Fruit fly (Drosophila melanogaster) whole organism, embryonic: Measurements from ENCODE around the gene CBP.

Experiments used
- CG10321 ChIP-seq: fragments of 200-800 bp; sonication (Bioruptor generic); IDR thresholded peaks from 2 replicates; pipeline ENCODE4 v1.3.6; 2022; ENCODE audit warnings: missing biosample characterization, missing genetic modification characterization
- CG11093 ChIP-seq: fragments of 200-800 bp; sonication (Bioruptor generic); IDR thresholded peaks from 3 replicates; pipeline ENCODE4 v1.3.6; 2022; ENCODE audit warnings: missing biosample characterization, missing genetic modification characterization
- CG11247 ChIP-seq: fragments of 200-800 bp; sonication (Bioruptor generic); IDR thresholded peaks from 2 replicates; pipeline ENCODE4 v1.3.6; 2022; ENCODE audit warnings: missing biosample characterization, missing genetic modification characterization
- CG11560 ChIP-seq: fragments of 200-800 bp; sonication (Bioruptor generic); IDR thresholded peaks from 3 replicates; pipeline ENCODE4 v1.3.6; 2022; ENCODE audit warnings: missing biosample characterization, missing genetic modification characterization
- CG12219 ChIP-seq: fragments of 200-800 bp; sonication (Bioruptor generic); optimal IDR thresholded peaks from 3 replicates; lab custom pipeline; 2018; ENCODE audit warnings: missing biosample characterization, mild to moderate bottlenecking, missing genetic modification characterization
- CG13296 ChIP-seq: fragments of 200-800 bp; sonication (Bioruptor generic); optimal IDR thresholded peaks from 3 replicates; lab custom pipeline; 2018; ENCODE audit warnings: missing biosample characterization, mild to moderate bottlenecking, missing genetic modification characterization
- CG13624 ChIP-seq: fragments of 200-800 bp; sonication (Bioruptor generic); optimal IDR thresholded peaks from 2 replicates; lab custom pipeline; 2016; ENCODE audit warnings: missing biosample characterization, missing genetic modification characterization
- CG13775 ChIP-seq: fragments of 200-800 bp; sonication (Bioruptor generic); optimal IDR thresholded peaks from 3 replicates; lab custom pipeline; 2017; ENCODE audit warnings: missing biosample characterization, mild to moderate bottlenecking, missing genetic modification characterization
- CG14014 ChIP-seq: fragments of 200-800 bp; sonication (Bioruptor generic); IDR thresholded peaks from 2 replicates; pipeline ENCODE4 v1.3.6; 2022; ENCODE audit warnings: missing biosample characterization, missing genetic modification characterization
- CG14050 ChIP-seq: fragments of 200-800 bp; sonication (Bioruptor generic); IDR thresholded peaks from 3 replicates; pipeline ENCODE4 v1.3.6; 2022; ENCODE audit warnings: missing biosample characterization, missing genetic modification characterization
- CG14710 ChIP-seq: fragments of 200-800 bp; sonication (Bioruptor generic); optimal IDR thresholded peaks from 3 replicates; lab custom pipeline; 2019; ENCODE audit warnings: missing biosample characterization, mild to moderate bottlenecking, missing genetic modification characterization, moderate library complexity
- CG16815 ChIP-seq: fragments of 200-800 bp; sonication (Bioruptor generic); optimal IDR thresholded peaks from 3 replicates; lab custom pipeline; 2017; ENCODE audit warnings: missing biosample characterization, mild to moderate bottlenecking, missing genetic modification characterization
- CG17186 ChIP-seq: fragments of 200-800 bp; sonication (Bioruptor generic); optimal IDR thresholded peaks from 3 replicates; lab custom pipeline; 2017; ENCODE audit warnings: missing biosample characterization, missing genetic modification reagents, missing genetic modification characterization
- CG17829 ChIP-seq: fragments of 200-800 bp; optimal IDR thresholded peaks from 2 replicates; lab custom pipeline; 2019; ENCODE audit warnings: missing biosample characterization, mild to moderate bottlenecking, missing genetic modification characterization, moderate library complexity
- CG1792 ChIP-seq: fragments of 200-800 bp; sonication (Bioruptor generic); optimal IDR thresholded peaks from 2 replicates; lab custom pipeline; 2016; ENCODE audit warnings: missing biosample characterization, missing genetic modification characterization
- CG18476 ChIP-seq: fragments of 200-800 bp; sonication (Bioruptor generic); optimal IDR thresholded peaks from 2 replicates; lab custom pipeline; 2016; ENCODE audit warnings: missing biosample characterization, mild to moderate bottlenecking, missing genetic modification characterization
- CG18599 ChIP-seq: fragments of 200-800 bp; sonication (Bioruptor generic); optimal IDR thresholded peaks from 3 replicates; lab custom pipeline; 2017; ENCODE audit warnings: missing biosample characterization, missing genetic modification characterization, mild to moderate bottlenecking, moderate library complexity, missing genetic modification reagents
- CG33557 ChIP-seq: fragments of 200-800 bp; sonication (Bioruptor generic); optimal IDR thresholded peaks from 2 replicates; lab custom pipeline; 2019; ENCODE audit warnings: missing biosample characterization, mild to moderate bottlenecking, missing genetic modification characterization, moderate library complexity
- CG4404 ChIP-seq: fragments of 200-800 bp; sonication (Bioruptor generic); IDR thresholded peaks from 2 replicates; pipeline ENCODE4 v1.3.6; 2022; ENCODE audit warnings: missing biosample characterization, missing genetic modification characterization
- CG6683 ChIP-seq: fragments of 200-800 bp; sonication (Bioruptor generic); optimal IDR thresholded peaks from 2 replicates; lab custom pipeline; 2017; ENCODE audit warnings: missing biosample characterization, mild to moderate bottlenecking, missing genetic modification characterization, missing genetic modification reagents
- CG9727 ChIP-seq: fragments of 200-800 bp; sonication (Bioruptor generic); optimal IDR thresholded peaks from 3 replicates; lab custom pipeline; 2017; ENCODE audit warnings: missing biosample characterization, mild to moderate bottlenecking, missing genetic modification characterization
- Chrac-16 ChIP-seq: fragments of 200-800 bp; sonication (Bioruptor generic); optimal IDR thresholded peaks from 3 replicates; lab custom pipeline; 2016; ENCODE audit warnings: missing biosample characterization, missing genetic modification characterization
- CkIIα-i1 ChIP-seq: fragments of 200-800 bp; sonication (Bioruptor generic); IDR thresholded peaks from 2 replicates; pipeline ENCODE4 v1.3.6; 2022; ENCODE audit warnings: missing biosample characterization, missing genetic modification characterization
- Dfd ChIP-seq, 2 experiments: fragments of >200 bp; optimal IDR thresholded peaks; 2 replicates each; lab custom pipeline; 2017; ENCODE audit warnings: missing biosample characterization in 2 of 2, missing genetic modification characterization in 2 of 2
- H15 ChIP-seq: fragments of 200-800 bp; sonication (Bioruptor generic); IDR thresholded peaks from 3 replicates; pipeline ENCODE4 v1.3.6; 2022; ENCODE audit warnings: missing biosample characterization, missing genetic modification characterization
- H2.0 ChIP-seq: fragments of 200-800 bp; sonication (Bioruptor generic); IDR thresholded peaks from 2 replicates; pipeline ENCODE4 v1.3.6; 2022; ENCODE audit warnings: missing biosample characterization, missing genetic modification characterization
- Hey ChIP-seq: fragments of 200-800 bp; sonication (Bioruptor generic); optimal IDR thresholded peaks from 3 replicates; lab custom pipeline; 2018; ENCODE audit warnings: missing biosample characterization, mild to moderate bottlenecking, missing genetic modification characterization
- Nf-YA ChIP-seq: fragments of 200-800 bp; sonication (Bioruptor generic); IDR thresholded peaks from 2 replicates; pipeline ENCODE4 v1.3.6; 2022; ENCODE audit warnings: missing biosample characterization, missing genetic modification characterization
- NfI ChIP-seq: fragments of 200-800 bp; sonication (Bioruptor generic); optimal IDR thresholded peaks from 3 replicates; lab custom pipeline; 2018; ENCODE audit warnings: missing biosample characterization, mild to moderate bottlenecking, missing genetic modification characterization, moderate library complexity
- Oli ChIP-seq: fragments of 200-800 bp; sonication (Bioruptor generic); optimal IDR thresholded peaks from 2 replicates; lab custom pipeline; 2018; ENCODE audit warnings: missing biosample characterization, mild to moderate bottlenecking, missing genetic modification characterization, moderate library complexity
- Sry-β ChIP-seq: fragments of 200-800 bp; sonication (Bioruptor generic); optimal IDR thresholded peaks from 2 replicates; lab custom pipeline; 2018; ENCODE audit warnings: missing biosample characterization, mild to moderate bottlenecking, missing genetic modification characterization, moderate library complexity
- Sry-δ ChIP-seq: fragments of 200-800 bp; sonication (Bioruptor generic); optimal IDR thresholded peaks from 2 replicates; lab custom pipeline; 2016; ENCODE audit warnings: missing biosample characterization, missing genetic modification characterization
- Stat92E ChIP-seq, 3 experiments: fragments of >200 bp in 2 of 3; fragments of 200-800 bp in 1 of 3; sonication (Bioruptor generic) in 1 of 3; optimal IDR thresholded peaks; 2 replicates each; lab custom pipeline; 2017 to 2019; ENCODE audit warnings: missing biosample characterization in 3 of 3, missing genetic modification characterization in 3 of 3, mild to moderate bottlenecking in 1 of 3, moderate library complexity in 1 of 3
- Usf ChIP-seq: fragments of 200-800 bp; sonication (Bioruptor generic); optimal IDR thresholded peaks from 2 replicates; lab custom pipeline; 2017; ENCODE audit warnings: missing genotype, missing biosample characterization, missing genetic modification characterization
- abd-A ChIP-seq: fragments of 200-800 bp; sonication (Bioruptor generic); optimal IDR thresholded peaks from 3 replicates; lab custom pipeline; 2019; ENCODE audit warnings: missing biosample characterization, mild to moderate bottlenecking, missing genetic modification characterization, moderate library complexity
- ap ChIP-seq: fragments of 200-800 bp; sonication (Bioruptor generic); IDR thresholded peaks from 2 replicates; pipeline ENCODE4 v1.3.6; 2022; ENCODE audit warnings: missing biosample characterization, missing genetic modification characterization
- cato ChIP-seq: fragments of 200-800 bp; sonication (Bioruptor generic); optimal IDR thresholded peaks from 2 replicates; lab custom pipeline; 2016; ENCODE audit warnings: missing biosample characterization, missing genetic modification characterization, borderline replicate concordance
- da ChIP-seq: fragments of 200-800 bp; sonication (Bioruptor generic); optimal IDR thresholded peaks from 2 replicates; lab custom pipeline; 2016; ENCODE audit warnings: missing biosample characterization, missing genetic modification characterization
- ewg ChIP-seq: fragments of 200-800 bp; sonication (Bioruptor generic); optimal IDR thresholded peaks from 3 replicates; lab custom pipeline; 2017; ENCODE audit warnings: mild to moderate bottlenecking, missing biosample characterization, missing genetic modification reagents, missing genetic modification characterization
- fru ChIP-seq: fragments of >200 bp; optimal IDR thresholded peaks from 2 replicates; lab custom pipeline; 2017
- hbn ChIP-seq: fragments of 200-800 bp; sonication (Bioruptor generic); IDR thresholded peaks from 2 replicates; pipeline ENCODE4 v1.3.6; 2022; ENCODE audit warnings: missing biosample characterization, missing genetic modification characterization; ENCODE audit not compliant: partially characterized antibody
- nerfin-1 ChIP-seq: fragments of 200-800 bp; sonication (Bioruptor generic); optimal IDR thresholded peaks from 3 replicates; lab custom pipeline; 2019; ENCODE audit warnings: missing biosample characterization, mild to moderate bottlenecking, missing genetic modification characterization, moderate library complexity
- oc ChIP-seq: fragments of 200-800 bp; sonication (Bioruptor generic); optimal IDR thresholded peaks from 2 replicates; lab custom pipeline; 2018; ENCODE audit warnings: missing biosample characterization, mild to moderate bottlenecking, missing genetic modification characterization, moderate library complexity
- sc ChIP-seq, 3 experiments: fragments of >200 bp in 2 of 3; fragments of 200-800 bp in 1 of 3; sonication (Bioruptor generic) in 1 of 3; optimal IDR thresholded peaks; 2 replicates in 2 of 3; 3 replicates in 1 of 3; lab custom pipeline; 2017; ENCODE audit warnings: mild to moderate bottlenecking in 1 of 3, missing biosample characterization in 1 of 3, missing genetic modification characterization in 1 of 3, missing genetic modification reagents in 1 of 3
- schlank ChIP-seq: fragments of 200-800 bp; sonication (Bioruptor generic); optimal IDR thresholded peaks from 2 replicates; lab custom pipeline; 2018; ENCODE audit warnings: missing biosample characterization, mild to moderate bottlenecking, missing genetic modification characterization
- sima ChIP-seq: fragments of 200-800 bp; sonication (Bioruptor generic); optimal IDR thresholded peaks from 2 replicates; lab custom pipeline; 2016; ENCODE audit warnings: missing biosample characterization, missing genetic modification characterization
- tap ChIP-seq: fragments of 200-800 bp; optimal IDR thresholded peaks from 3 replicates; lab custom pipeline; 2019; ENCODE audit warnings: missing biosample characterization, mild to moderate bottlenecking, missing genetic modification characterization, moderate library complexity
- tio ChIP-seq: fragments of 200-800 bp; sonication (Bioruptor generic); optimal IDR thresholded peaks from 2 replicates; lab custom pipeline; 2017; ENCODE audit warnings: missing biosample characterization, missing genetic modification characterization, inconsistent platforms
- wek ChIP-seq: fragments of 200-800 bp; sonication (Bioruptor generic); optimal IDR thresholded peaks from 3 replicates; lab custom pipeline; 2018; ENCODE audit warnings: missing biosample characterization, mild to moderate bottlenecking, missing genetic modification characterization, moderate library complexity
- z ChIP-seq: fragments of 200-800 bp; sonication (Bioruptor generic); IDR thresholded peaks from 3 replicates; pipeline ENCODE4 v1.3.6; 2022; ENCODE audit warnings: missing biosample characterization, missing genetic modification characterization

The CBP gene

dm6 chrX:7290811-7291515, 46.2 kb upstream of the CBP start, which contains the start of gene unc-119 (continued):
- TF ChIP-seq CkIIα-i1 (GFP tag; lab: Robert Waterston, UW), result no peak
- TF ChIP-seq hbn, result peak; percentile 51; the same call in 1 of the 2 replicates
- TF ChIP-seq Hey (tag; lab: Kevin White, UChicago), result no peak
- TF ChIP-seq CG18599 (GFP tag; lab: Kevin White, UChicago), result no peak
- no peak for TF ChIP-seq Dfd (GFP tag; optimal IDR thresholded peaks at IDR 0.05; lab: Kevin White, UChicago)
- no peak for TF ChIP-seq tap
- no peak for TF ChIP-seq CG18476 (GFP tag; lab: Kevin White, UChicago)
- TF ChIP-seq CG17186 (GFP tag; lab: Kevin White, UChicago), result peak; percentile 82
- no peak for TF ChIP-seq wek (GFP tag; lab: Kevin White, UChicago)
- no peak for TF ChIP-seq CG14014 (GFP tag; lab: Robert Waterston, UW)
- TF ChIP-seq CG1792 (GFP tag; lab: Kevin White, UChicago), result no peak
- TF ChIP-seq CG33557 (GFP tag; lab: Kevin White, UChicago), result no peak
- TF ChIP-seq CG17829, result no peak
- TF ChIP-seq Nf-YA (GFP tag; lab: Robert Waterston, UW), result no peak
- TF ChIP-seq Sry-δ (GFP tag; lab: Kevin White, UChicago), result peak; percentile 76
- no peak for TF ChIP-seq CG4404 (GFP tag; lab: Robert Waterston, UW)
- TF ChIP-seq CG11560, result no peak
- no peak for TF ChIP-seq CG6683 (GFP tag; lab: Kevin White, UChicago)
- no peak for TF ChIP-seq CG13775
- TF ChIP-seq abd-A (tag; lab: Kevin White, UChicago), result peak; percentile 29
- TF ChIP-seq z, result no peak
- no peak for TF ChIP-seq sima
- TF ChIP-seq H15 (GFP tag; lab: Robert Waterston, UW), result no peak
- TF ChIP-seq NfI, result peak; percentile 7
- TF ChIP-seq Sry-β (GFP tag; lab: Kevin White, UChicago), result no peak
- peak; percentile 9 for TF ChIP-seq oc (tag; lab: Kevin White, UChicago)
- TF ChIP-seq cato (GFP tag; lab: Kevin White, UChicago), result no peak
- TF ChIP-seq CG14710, result peak; percentile 100
- no peak for TF ChIP-seq CG13624 (GFP tag; lab: Kevin White, UChicago)
- TF ChIP-seq H2.0 (GFP tag; lab: Robert Waterston, UW), result no peak
- TF ChIP-seq CG16815 (GFP tag; lab: Kevin White, UChicago), result no peak
- no peak for TF ChIP-seq da (GFP tag; lab: Kevin White, UChicago)
- TF ChIP-seq CG13296 (GFP tag; lab: Kevin White, UChicago), result no peak
- no peak for TF ChIP-seq fru (lab: Kevin White, UChicago)
- no peak for TF ChIP-seq Chrac-16 (GFP tag; lab: Kevin White, UChicago)
- TF ChIP-seq CG11247 (GFP tag; lab: Robert Waterston, UW), result no peak
- TF ChIP-seq schlank, result no peak
- TF ChIP-seq ap, result no peak
- no peak for TF ChIP-seq CG9727 (GFP tag; lab: Kevin White, UChicago)
- peak; percentile 6 for TF ChIP-seq ewg (GFP tag; lab: Kevin White, UChicago)
- TF ChIP-seq tio (GFP tag; lab: Kevin White, UChicago), result no peak
- TF ChIP-seq sc (optimal IDR thresholded peaks at IDR 0.05; lab: Kevin White, UChicago), result no peak
- TF ChIP-seq sc (GFP tag; optimal IDR thresholded peaks at IDR 0.05; lab: Kevin White, UChicago), result no peak
- TF ChIP-seq CG10321 (GFP tag; lab: Robert Waterston, UW), result no peak
- TF ChIP-seq CG12219 (GFP tag; lab: Kevin White, UChicago), result no peak
- TF ChIP-seq CG14050, result no peak
- TF ChIP-seq Usf (GFP tag; lab: Kevin White, UChicago), result no peak
- no peak for TF ChIP-seq Stat92E (GFP tag; optimal IDR thresholded peaks at IDR 0.05; lab: Kevin White, UChicago)
- no peak for TF ChIP-seq Oli
- TF ChIP-seq CG11093 (GFP tag; lab: Robert Waterston, UW), result no peak
- no peak for TF ChIP-seq nerfin-1 (tag; lab: Kevin White, UChicago)
